Worm (Caenorhabditis elegans) whole organism, mixed stage, embryonic: ENCODE results near the gene T26C5.2.

Source experiments
- M03D4.4 ChIP-seq: sonication (generic microtip); optimal IDR thresholded peaks from 2 replicates; lab custom pipeline; 2017; ENCODE audit warnings: mild to moderate bottlenecking, missing genetic modification characterization, missing compliant biosample characterization
- bed-3 ChIP-seq: fragments of 200-800 bp; sonication (Bioruptor generic); optimal IDR thresholded peaks from 3 replicates; lab custom pipeline; 2018; ENCODE audit warnings: mild to moderate bottlenecking, missing genetic modification characterization, moderate library complexity, missing compliant biosample characterization
- blmp-1 ChIP-seq: fragments of 150-350 bp; optimal IDR thresholded peaks from 2 replicates; lab custom pipeline; 2014; ENCODE audit warnings: missing biosample characterization, missing genetic modification characterization
- ceh-39 ChIP-seq: fragments of 150-350 bp; optimal IDR thresholded peaks from 2 replicates; lab custom pipeline; 2014; ENCODE audit warnings: missing biosample characterization, missing genetic modification characterization
- ceh-43 ChIP-seq: fragments of 200-800 bp; sonication (Bioruptor generic); optimal IDR thresholded peaks from 2 replicates; lab custom pipeline; 2018; ENCODE audit warnings: mild to moderate bottlenecking, missing genetic modification characterization, moderate library complexity, missing compliant biosample characterization
- ceh-83 ChIP-seq: fragments of 200-800 bp; sonication (Bioruptor generic); optimal IDR thresholded peaks from 2 replicates; lab custom pipeline; 2018; ENCODE audit warnings: mild to moderate bottlenecking, missing genetic modification characterization, missing compliant biosample characterization
- ces-1 ChIP-seq: fragments of 150-350 bp; optimal IDR thresholded peaks from 2 replicates; lab custom pipeline; 2014; ENCODE audit warnings: missing biosample characterization, missing genetic modification reagents, missing genetic modification characterization
- cnd-1 ChIP-seq: fragments of 200-800 bp; sonication (Bioruptor generic); optimal IDR thresholded peaks from 2 replicates; lab custom pipeline; 2018; ENCODE audit warnings: mild to moderate bottlenecking, missing genetic modification characterization, missing compliant biosample characterization
- drap-1 ChIP-seq: fragments of 200-800 bp; sonication (Bioruptor generic); optimal IDR thresholded peaks from 3 replicates; lab custom pipeline; 2018; ENCODE audit warnings: mild to moderate bottlenecking, missing genetic modification characterization, missing compliant biosample characterization
- elt-3 ChIP-seq: fragments of 150-350 bp; optimal IDR thresholded peaks from 2 replicates; lab custom pipeline; 2014; ENCODE audit warnings: missing biosample characterization, missing genetic modification characterization
- ham-2 ChIP-seq: fragments of 200-800 bp; sonication (Bioruptor generic); optimal IDR thresholded peaks from 2 replicates; lab custom pipeline; 2018; ENCODE audit warnings: mild to moderate bottlenecking, missing genetic modification characterization, missing compliant biosample characterization
- hlh-1 ChIP-seq: fragments of 150-350 bp; optimal IDR thresholded peaks from 2 replicates; lab custom pipeline; 2014; ENCODE audit warnings: missing biosample characterization, missing genetic modification reagents, missing genetic modification characterization
- lin-13 ChIP-seq: fragments of 150-350 bp; optimal IDR thresholded peaks from 2 replicates; lab custom pipeline; 2014; ENCODE audit warnings: missing biosample characterization, missing genetic modification characterization
- lsy-2 ChIP-seq: fragments of 150-350 bp; optimal IDR thresholded peaks from 2 replicates; lab custom pipeline; 2014; ENCODE audit warnings: missing biosample characterization, missing genetic modification characterization
- mab-5 ChIP-seq: fragments of 150-350 bp; optimal IDR thresholded peaks from 2 replicates; lab custom pipeline; 2014; ENCODE audit warnings: missing biosample characterization, missing genetic modification characterization
- mep-1 ChIP-seq: fragments of 150-350 bp; optimal IDR thresholded peaks from 2 replicates; lab custom pipeline; 2017; ENCODE audit warnings: missing biosample characterization, missing genetic modification reagents, missing genetic modification characterization, inconsistent platforms
- mls-2 ChIP-seq: sonication (generic microtip); optimal IDR thresholded peaks from 2 replicates; lab custom pipeline; 2016; ENCODE audit warnings: mild to moderate bottlenecking, missing genetic modification characterization, moderate library complexity, missing compliant biosample characterization
- nhr-12 ChIP-seq: fragments of 150-350 bp; optimal IDR thresholded peaks from 2 replicates; lab custom pipeline; 2014; ENCODE audit warnings: missing biosample characterization, missing genetic modification characterization
- nhr-2 ChIP-seq: fragments of 150-350 bp; optimal IDR thresholded peaks from 2 replicates; lab custom pipeline; 2014; ENCODE audit warnings: missing biosample characterization, missing genetic modification characterization
- nhr-237 ChIP-seq: fragments of 150-350 bp; optimal IDR thresholded peaks from 2 replicates; lab custom pipeline; 2014; ENCODE audit warnings: missing biosample characterization, missing genetic modification characterization
- nhr-28 ChIP-seq: fragments of 150-350 bp; optimal IDR thresholded peaks from 2 replicates; lab custom pipeline; 2014; ENCODE audit warnings: missing biosample characterization, missing genetic modification characterization
- nhr-76 ChIP-seq: sonication (generic microtip); optimal IDR thresholded peaks from 2 replicates; lab custom pipeline; 2017; ENCODE audit warnings: missing biosample characterization, missing genetic modification characterization
- pha-4 ChIP-seq: fragments of 150-350 bp; optimal IDR thresholded peaks from 2 replicates; lab custom pipeline; 2018; ENCODE audit warnings: missing biosample characterization, missing genetic modification reagents, missing genetic modification characterization
- sem-2 ChIP-seq: fragments of 200-800 bp; sonication (Bioruptor generic); optimal IDR thresholded peaks from 2 replicates; lab custom pipeline; 2018; ENCODE audit warnings: mild to moderate bottlenecking, missing genetic modification characterization, missing compliant biosample characterization
- snpc-4 ChIP-seq: fragments of 150-350 bp; optimal IDR thresholded peaks from 2 replicates; lab custom pipeline; 2014; ENCODE audit warnings: missing biosample characterization, missing genetic modification characterization
- sptf-1 ChIP-seq: sonication (generic microtip); optimal IDR thresholded peaks from 2 replicates; lab custom pipeline; 2017; ENCODE audit warnings: mild to moderate bottlenecking, missing genetic modification characterization, moderate library complexity, missing compliant biosample characterization
- tbx-8 ChIP-seq: fragments of 200-800 bp; sonication (Bioruptor generic); optimal IDR thresholded peaks from 2 replicates; lab custom pipeline; 2018; ENCODE audit warnings: mild to moderate bottlenecking, missing genetic modification characterization, moderate library complexity, missing compliant biosample characterization
- unc-120 ChIP-seq: sonication (generic microtip); optimal IDR thresholded peaks from 2 replicates; lab custom pipeline; 2017; ENCODE audit warnings: missing genetic modification characterization, missing compliant biosample characterization; ENCODE audit not compliant: poor library complexity, severe bottlenecking
- unc-62 ChIP-seq: fragments of 150-350 bp; optimal IDR thresholded peaks from 2 replicates; lab custom pipeline; 2014; ENCODE audit warnings: missing biosample characterization, missing genetic modification reagents, missing genetic modification characterization
- zip-8 ChIP-seq: fragments of 150-350 bp; optimal IDR thresholded peaks from 2 replicates; lab custom pipeline; 2014; ENCODE audit warnings: missing biosample characterization, missing genetic modification characterization
- ztf-11 ChIP-seq: fragments of 150-350 bp; optimal IDR thresholded peaks from 2 replicates; lab custom pipeline; 2014; ENCODE audit warnings: missing biosample characterization, missing genetic modification characterization

The T26C5.2 gene

DNA sequence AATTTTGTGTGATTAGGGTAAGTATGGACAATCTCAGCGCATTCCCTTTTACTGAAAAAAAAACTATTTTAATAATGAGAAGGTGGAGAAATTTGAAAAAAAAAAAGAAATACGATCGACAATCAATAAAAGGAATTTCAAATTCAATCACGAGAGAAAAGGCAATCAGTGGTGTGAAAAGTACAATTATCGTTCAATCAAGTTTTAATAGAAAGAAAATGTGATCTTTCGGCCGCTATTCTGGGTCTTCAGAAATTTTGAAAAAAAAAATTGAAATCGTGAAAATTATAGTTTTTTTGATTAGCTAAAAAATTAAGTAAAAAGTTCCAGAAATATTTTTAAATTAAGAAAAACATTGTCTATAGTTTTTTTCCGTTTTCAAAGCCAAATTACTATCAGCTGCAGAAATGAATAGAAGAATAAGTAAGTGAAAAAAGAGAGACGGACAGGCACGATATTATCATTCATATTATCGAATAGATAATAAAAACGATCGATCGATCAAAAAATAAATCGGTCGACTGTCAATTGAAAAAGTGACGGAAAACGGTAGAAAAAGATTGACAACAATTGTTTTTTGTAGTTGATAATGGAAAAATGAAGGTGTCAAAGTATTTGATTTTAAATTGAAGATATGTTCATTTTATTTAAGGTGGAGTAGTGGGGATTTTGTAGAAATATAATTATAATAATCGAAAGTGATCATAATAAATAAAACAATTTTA is 47.2 kb downstream of the T26C5.2 start, which contains the start of gene gldi-3:
gldi-3 (minus strand) TSS at position 51 of the 725 bp plus-strand sequence.
- TF ChIP-seq cnd-1 (tag; lab: Kevin White, UChicago), result no peak
- TF ChIP-seq drap-1 (GFP tag; lab: Kevin White, UChicago), result no peak
- TF ChIP-seq zip-8 (tag; lab: Kevin White, UChicago), result no peak
- TF ChIP-seq blmp-1 (tag; lab: Kevin White, UChicago), result no peak
- no peak for TF ChIP-seq sptf-1 (tag; lab: Kevin White, UChicago)
- no peak for TF ChIP-seq nhr-237 (tag; lab: Kevin White, UChicago)
- no peak for TF ChIP-seq elt-3 (tag; lab: Kevin White, UChicago)
- no peak for TF ChIP-seq ces-1 (GFP tag; lab: Kevin White, UChicago)
- no peak for TF ChIP-seq pha-4
- no peak for TF ChIP-seq ztf-11 (tag; lab: Kevin White, UChicago)
- no peak for TF ChIP-seq ham-2 (GFP tag; lab: Kevin White, UChicago)
- no peak for TF ChIP-seq mls-2 (tag; lab: Kevin White, UChicago)
- TF ChIP-seq nhr-76 (tag; lab: Kevin White, UChicago), result no peak
- TF ChIP-seq tbx-8 (GFP tag; lab: Kevin White, UChicago), result no peak
- TF ChIP-seq sem-2 (GFP tag; lab: Kevin White, UChicago), result no peak
- no peak for TF ChIP-seq mab-5

- TF ChIP-seq lin-13 (no peak), nhr-237 (tag; lab: Kevin White, UChicago) (no peak), M03D4.4 (tag; lab: Kevin White, UChicago) (no peak), ceh-83 (GFP tag; lab: Kevin White, UChicago) (no peak), ztf-11 (tag; lab: Kevin White, UChicago) (no peak), zip-8 (tag; lab: Kevin White, UChicago) (no peak), nhr-28 (tag; lab: Kevin White, UChicago) (no peak), bed-3 (GFP tag; lab: Kevin White, UChicago) (no peak), ces-1 (GFP tag; lab: Kevin White, UChicago) (no peak), lsy-2 (tag; lab: Kevin White, UChicago) (no peak), ham-2 (GFP tag; lab: Kevin White, UChicago) (no peak), nhr-12 (tag; lab: Kevin White, UChicago) (no peak), drap-1 (GFP tag; lab: Kevin White, UChicago) (no peak)
Measured at ce11 chrII:9280846-9281245, 47.8 kb downstream of the T26C5.2 start.

- no peak for TF ChIP-seq tbx-8 (GFP tag; lab: Kevin White, UChicago)
- peak; percentile 44 for TF ChIP-seq ces-1 (GFP tag; lab: Kevin White, UChicago)
- TF ChIP-seq, all 35 proteins: peak for 1
Measured at ce11 chrII:9281595-9281994, 48.6 kb downstream of the T26C5.2 start.

DNA sequence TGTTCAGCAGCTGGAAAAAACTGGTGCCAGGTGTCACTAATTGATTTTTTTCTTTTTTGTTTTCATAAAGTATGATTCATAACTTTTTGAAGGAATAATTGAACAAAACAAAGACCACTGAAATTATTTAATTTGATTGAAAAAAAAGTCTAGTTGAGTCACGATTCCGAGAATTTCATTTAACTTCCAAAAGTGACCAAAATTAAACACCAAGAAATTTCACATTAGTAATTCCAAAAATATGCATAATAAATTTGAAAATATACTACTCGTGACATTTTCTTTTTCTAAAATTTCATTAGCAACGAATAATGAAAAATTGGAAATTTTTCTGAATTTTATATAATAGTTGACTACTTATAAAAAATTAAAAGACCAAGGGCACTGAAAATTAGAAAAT is 49.0 kb downstream of the T26C5.2 start:
- TF ChIP-seq ceh-83 (GFP tag; lab: Kevin White, UChicago), result no peak
- TF ChIP-seq pha-4, result no peak
- TF ChIP-seq sptf-1 (tag; lab: Kevin White, UChicago), result no peak
- no peak for TF ChIP-seq cnd-1 (tag; lab: Kevin White, UChicago)
- no peak for TF ChIP-seq snpc-4 (tag; lab: Kevin White, UChicago)
- TF ChIP-seq M03D4.4 (tag; lab: Kevin White, UChicago), result no peak
- no peak for TF ChIP-seq nhr-237 (tag; lab: Kevin White, UChicago)
- TF ChIP-seq drap-1 (GFP tag; lab: Kevin White, UChicago), result no peak
- no peak for TF ChIP-seq nhr-28 (tag; lab: Kevin White, UChicago)

DNA sequence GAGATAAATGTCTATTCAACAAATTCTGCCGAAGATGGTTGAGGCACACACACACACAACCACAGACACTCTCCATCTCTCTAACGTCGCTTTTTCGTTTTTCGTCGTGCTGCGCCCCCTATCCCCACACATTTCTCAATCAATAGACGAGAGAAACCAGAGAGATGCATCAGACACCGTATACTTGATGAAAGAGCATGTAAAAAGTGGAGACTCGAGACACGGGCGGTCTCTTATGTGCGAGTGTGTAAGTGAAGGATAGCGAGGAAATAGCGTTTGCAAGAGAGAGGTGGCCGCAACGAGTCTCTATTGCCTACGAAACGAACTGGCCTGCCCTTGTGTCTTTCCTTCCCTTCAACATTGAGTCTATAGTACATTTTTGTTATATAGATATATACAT is 49.8 kb downstream of the T26C5.2 start:
- TF ChIP-seq unc-62 (GFP tag; lab: Kevin White, UChicago), result peak; percentile 77
- no peak for TF ChIP-seq mab-5
- peak; percentile 78 for TF ChIP-seq hlh-1
- peak; percentile 85 for TF ChIP-seq nhr-237 (tag; lab: Kevin White, UChicago)
- peak; percentile 50 for TF ChIP-seq cnd-1 (tag; lab: Kevin White, UChicago)
- no peak for TF ChIP-seq nhr-28 (tag; lab: Kevin White, UChicago)
- peak; percentile 2 for TF ChIP-seq elt-3 (tag; lab: Kevin White, UChicago)
- peak; percentile 53 for TF ChIP-seq nhr-2
- TF ChIP-seq pha-4, result peak; percentile 91
- peak; percentile 21 for TF ChIP-seq lin-13
- TF ChIP-seq snpc-4 (tag; lab: Kevin White, UChicago), result no peak
- peak; percentile 75 for TF ChIP-seq mep-1 (tag; lab: Kevin White, UChicago)
- TF ChIP-seq unc-120 (tag; lab: Kevin White, UChicago), result peak; percentile 67
- peak; percentile 82 for TF ChIP-seq lsy-2 (tag; lab: Kevin White, UChicago)
- TF ChIP-seq drap-1 (GFP tag; lab: Kevin White, UChicago), result peak; percentile 65
- TF ChIP-seq tbx-8 (GFP tag; lab: Kevin White, UChicago), result no peak
- TF ChIP-seq ceh-39 (tag; lab: Kevin White, UChicago), result peak; percentile 75
- no peak for TF ChIP-seq sem-2 (GFP tag; lab: Kevin White, UChicago)
- TF ChIP-seq sptf-1 (tag; lab: Kevin White, UChicago), result peak; percentile 53
- TF ChIP-seq mls-2 (tag; lab: Kevin White, UChicago), result peak; percentile 78
- peak; percentile 20 for TF ChIP-seq ztf-11 (tag; lab: Kevin White, UChicago)
- TF ChIP-seq ham-2 (GFP tag; lab: Kevin White, UChicago), result peak; percentile 58
- TF ChIP-seq ceh-43 (GFP tag; lab: Kevin White, UChicago), result no peak
- TF ChIP-seq ces-1 (GFP tag; lab: Kevin White, UChicago), result peak; percentile 87
